Worm (Caenorhabditis elegans): ENCODE measurements around the gene ptr-20.

DNA sequence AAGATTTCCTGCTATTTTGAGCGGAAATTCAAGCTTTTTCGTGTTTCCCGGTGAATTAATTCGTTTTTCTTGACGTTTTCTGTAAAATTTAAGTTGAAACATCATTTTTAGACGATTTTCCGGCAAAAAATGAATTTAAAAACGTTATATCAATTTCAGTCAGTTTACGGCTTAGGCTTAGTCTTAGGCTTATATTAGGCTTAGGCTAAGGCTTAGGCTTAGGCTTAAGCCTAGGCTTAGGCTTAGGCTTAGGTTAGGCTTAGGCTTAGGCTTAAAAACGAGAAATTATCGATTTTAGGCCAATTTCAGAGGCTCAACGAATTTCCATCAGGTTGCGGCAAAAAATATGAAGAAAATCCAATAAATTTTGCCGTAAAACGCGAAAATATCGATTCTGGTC, 50.9 kb downstream of the ptr-20 start:
- TF ChIP-seq nhr-12 (tag; optimal IDR thresholded peaks at IDR 0.05) (no peak), unc-39 (tag; optimal IDR thresholded peaks at IDR 0.05) (no peak), elt-3 (tag; optimal IDR thresholded peaks at IDR 0.05) (no peak), pha-4 (tag; optimal IDR thresholded peaks at IDR 0.05) (no peak)

Data from whole organism, mixed stage, embryonic.